Fruit fly (Drosophila melanogaster) whole organism, wandering third instar larva: ENCODE measurements around the gene Eip63E.

Source experiments
- Abd-B ChIP-seq: fragments of >200 bp; optimal IDR thresholded peaks from 2 replicates; lab custom pipeline; 2017; ENCODE audit warnings: missing biosample characterization, missing genetic modification characterization
- CG32264 ChIP-seq: fragments of 200-800 bp; sonication (Bioruptor generic); optimal IDR thresholded peaks from 2 replicates; lab custom pipeline; 2016; ENCODE audit warnings: missing biosample characterization, missing genetic modification characterization
- CG9705 ChIP-seq: fragments of 200-800 bp; sonication (Bioruptor generic); optimal IDR thresholded peaks from 2 replicates; lab custom pipeline; 2018; ENCODE audit warnings: missing biosample characterization, mild to moderate bottlenecking, missing genetic modification characterization
- CrebA ChIP-seq: fragments of 200-800 bp; sonication (Bioruptor generic); optimal IDR thresholded peaks from 2 replicates; lab custom pipeline; 2016; ENCODE audit warnings: missing biosample characterization, mild to moderate bottlenecking, missing genetic modification characterization, borderline replicate concordance
- Dfd ChIP-seq: fragments of >200 bp; optimal IDR thresholded peaks from 2 replicates; lab custom pipeline; 2017; ENCODE audit warnings: missing biosample characterization, missing genetic modification characterization
- Dif ChIP-seq: fragments of 200-275, 200-300 bp; sonication (Bioruptor generic); optimal IDR thresholded peaks from 2 replicates; lab custom pipeline; 2018; ENCODE audit warnings: missing biosample characterization, missing genetic modification characterization; ENCODE audit not compliant: partially characterized antibody
- GATAd ChIP-seq: sonication (Bioruptor generic); optimal IDR thresholded peaks from 2 replicates; lab custom pipeline; 2016; ENCODE audit warnings: missing biosample characterization, missing genetic modification characterization
- HLH106 ChIP-seq: fragments of 200-800 bp; optimal IDR thresholded peaks from 3 replicates; lab custom pipeline; 2019; ENCODE audit warnings: missing biosample characterization, mild to moderate bottlenecking, missing genetic modification characterization, moderate library complexity
- Hnf4 ChIP-seq: fragments of 200-800 bp; sonication (Bioruptor generic); optimal IDR thresholded peaks from 2 replicates; lab custom pipeline; 2016; ENCODE audit warnings: missing biosample characterization, mild to moderate bottlenecking, missing genetic modification characterization
- Hr78 ChIP-seq: fragments of >200 bp; optimal IDR thresholded peaks from 2 replicates; lab custom pipeline; 2017; ENCODE audit warnings: missing biosample characterization, missing genetic modification characterization
- Hr83 ChIP-seq: fragments of 200-300 bp; sonication (Bioruptor generic); optimal IDR thresholded peaks from 2 replicates; lab custom pipeline; 2016; ENCODE audit warnings: missing biosample characterization, mild to moderate bottlenecking, missing genetic modification characterization, moderate library complexity; ENCODE audit not compliant: poor library complexity, severe bottlenecking
- Jra ChIP-seq: sonication (Bioruptor generic); optimal IDR thresholded peaks from 2 replicates; lab custom pipeline; 2016; ENCODE audit warnings: missing biosample characterization, missing genetic modification characterization
- Mio ChIP-seq: sonication (Bioruptor generic); optimal IDR thresholded peaks from 2 replicates; lab custom pipeline; 2016; ENCODE audit warnings: missing biosample characterization, missing genetic modification characterization
- Myc ChIP-seq: fragments of >200 bp; optimal IDR thresholded peaks from 2 replicates; lab custom pipeline; 2017
- N ChIP-seq: fragments of >200 bp; optimal IDR thresholded peaks from 2 replicates; lab custom pipeline; 2018; ENCODE audit warnings: missing biosample characterization, missing external identifiers, missing genetic modification characterization
- OdsH ChIP-seq: fragments of 200-800 bp; sonication (Bioruptor generic); optimal IDR thresholded peaks from 2 replicates; lab custom pipeline; 2016; ENCODE audit warnings: missing biosample characterization, mild to moderate bottlenecking, missing genetic modification characterization
- Rel ChIP-seq, 2 experiments: fragments of 200-800 bp; sonication (Bioruptor generic) in 1 of 2; optimal IDR thresholded peaks; 2 replicates in 1 of 2; 3 replicates in 1 of 2; lab custom pipeline; 2016 to 2019; ENCODE audit warnings: mild to moderate bottlenecking in 2 of 2, missing biosample characterization in 2 of 2, missing genetic modification characterization in 2 of 2, moderate library complexity in 1 of 2
- Sp1 ChIP-seq: fragments of 200-800 bp; sonication (Bioruptor generic); optimal IDR thresholded peaks from 3 replicates; lab custom pipeline; 2019; ENCODE audit warnings: missing biosample characterization, mild to moderate bottlenecking, missing genetic modification characterization, moderate library complexity
- Vsx2 ChIP-seq: fragments of 200-300, 225-300 bp; sonication (Bioruptor generic); optimal IDR thresholded peaks from 2 replicates; lab custom pipeline; 2018; ENCODE audit warnings: missing biosample characterization, missing genetic modification characterization; ENCODE audit not compliant: partially characterized antibody
- br ChIP-seq: fragments of 200-800 bp; sonication (Bioruptor generic); optimal IDR thresholded peaks from 2 replicates; lab custom pipeline; 2016; ENCODE audit warnings: missing biosample characterization, missing genetic modification characterization
- brk ChIP-seq: fragments of 200-800 bp; sonication (Bioruptor generic); optimal IDR thresholded peaks from 2 replicates; lab custom pipeline; 2016; ENCODE audit warnings: missing biosample characterization, mild to moderate bottlenecking, missing genetic modification characterization
- dl ChIP-seq, 2 experiments: fragments of 175-275, 200-275 bp in 1 of 2; fragments of 200-275 bp in 1 of 2; sonication (Bioruptor generic); optimal IDR thresholded peaks; lab custom pipeline; 2018; ENCODE audit warnings: mild to moderate bottlenecking in 2 of 2, missing biosample characterization in 2 of 2, missing genetic modification characterization in 2 of 2, moderate library complexity in 2 of 2; ENCODE audit not compliant: partially characterized antibody in 2 of 2, insufficient read depth in 1 of 2
- dmrt93B ChIP-seq: fragments of 200-800 bp; sonication (Bioruptor generic); optimal IDR thresholded peaks from 2 replicates; lab custom pipeline; 2018; ENCODE audit warnings: missing biosample characterization, mild to moderate bottlenecking, missing genetic modification characterization
- dsf ChIP-seq: sonication (Bioruptor generic); optimal IDR thresholded peaks from 2 replicates; lab custom pipeline; 2016; ENCODE audit warnings: missing biosample characterization, missing genetic modification characterization, borderline replicate concordance
- ey ChIP-seq: fragments of 200-800 bp; sonication (Bioruptor generic); optimal IDR thresholded peaks from 2 replicates; lab custom pipeline; 2016; ENCODE audit warnings: missing biosample characterization, missing genetic modification characterization
- foxo ChIP-seq, 2 experiments: fragments of 200-800 bp; sonication (Bioruptor generic); optimal IDR thresholded peaks; 2 replicates in 1 of 2; 3 replicates in 1 of 2; lab custom pipeline; 2016 to 2017; ENCODE audit warnings: missing biosample characterization in 2 of 2, missing genetic modification characterization in 2 of 2
- fru ChIP-seq: fragments of 200-800 bp; sonication (Bioruptor generic); optimal IDR thresholded peaks from 3 replicates; lab custom pipeline; 2016; ENCODE audit warnings: missing biosample characterization, mild to moderate bottlenecking, missing genetic modification characterization
- h ChIP-seq: fragments of 200-800 bp; sonication (Bioruptor generic); optimal IDR thresholded peaks from 3 replicates; lab custom pipeline; 2016; ENCODE audit warnings: missing biosample characterization, mild to moderate bottlenecking, missing genetic modification characterization
- jim ChIP-seq: fragments of 175-275, 200-325 bp; sonication (Bioruptor generic); optimal IDR thresholded peaks from 2 replicates; lab custom pipeline; 2016; ENCODE audit warnings: missing biosample characterization, mild to moderate bottlenecking, missing genetic modification characterization
- lola ChIP-seq: fragments of >200 bp; optimal IDR thresholded peaks from 2 replicates; lab custom pipeline; 2017; ENCODE audit warnings: missing biosample characterization, missing genetic modification characterization
- pan ChIP-seq: fragments of >200 bp; optimal IDR thresholded peaks from 2 replicates; lab custom pipeline; 2017
- psq ChIP-seq: fragments of 200-800 bp; sonication (Bioruptor generic); optimal IDR thresholded peaks from 3 replicates; lab custom pipeline; 2017; ENCODE audit warnings: missing biosample characterization, mild to moderate bottlenecking, missing genetic modification characterization, moderate library complexity
- rgr ChIP-seq: fragments of 200-800 bp; sonication (Bioruptor generic); optimal IDR thresholded peaks from 3 replicates; lab custom pipeline; 2016; ENCODE audit warnings: missing biosample characterization, mild to moderate bottlenecking, missing genetic modification characterization
- sage ChIP-seq: fragments of 200-800 bp; sonication (Bioruptor generic); optimal IDR thresholded peaks from 2 replicates; lab custom pipeline; 2016; ENCODE audit warnings: missing biosample characterization, mild to moderate bottlenecking, missing genetic modification characterization
- sv ChIP-seq: fragments of 200-800 bp; sonication (Bioruptor generic); optimal IDR thresholded peaks from 3 replicates; lab custom pipeline; 2016; ENCODE audit warnings: missing biosample characterization, missing genetic modification characterization
- tai ChIP-seq: sonication (Bioruptor generic); optimal IDR thresholded peaks from 2 replicates; lab custom pipeline; 2016; ENCODE audit warnings: missing biosample characterization, missing genetic modification characterization
- usp ChIP-seq: fragments of >200 bp; optimal IDR thresholded peaks from 2 replicates; lab custom pipeline; 2017; ENCODE audit warnings: missing biosample characterization, missing genetic modification characterization
- woc ChIP-seq: sonication (Bioruptor generic); optimal IDR thresholded peaks from 2 replicates; lab custom pipeline; 2016; ENCODE audit warnings: missing biosample characterization, mild to moderate bottlenecking, missing genetic modification characterization

Eip63E gene

DNA sequence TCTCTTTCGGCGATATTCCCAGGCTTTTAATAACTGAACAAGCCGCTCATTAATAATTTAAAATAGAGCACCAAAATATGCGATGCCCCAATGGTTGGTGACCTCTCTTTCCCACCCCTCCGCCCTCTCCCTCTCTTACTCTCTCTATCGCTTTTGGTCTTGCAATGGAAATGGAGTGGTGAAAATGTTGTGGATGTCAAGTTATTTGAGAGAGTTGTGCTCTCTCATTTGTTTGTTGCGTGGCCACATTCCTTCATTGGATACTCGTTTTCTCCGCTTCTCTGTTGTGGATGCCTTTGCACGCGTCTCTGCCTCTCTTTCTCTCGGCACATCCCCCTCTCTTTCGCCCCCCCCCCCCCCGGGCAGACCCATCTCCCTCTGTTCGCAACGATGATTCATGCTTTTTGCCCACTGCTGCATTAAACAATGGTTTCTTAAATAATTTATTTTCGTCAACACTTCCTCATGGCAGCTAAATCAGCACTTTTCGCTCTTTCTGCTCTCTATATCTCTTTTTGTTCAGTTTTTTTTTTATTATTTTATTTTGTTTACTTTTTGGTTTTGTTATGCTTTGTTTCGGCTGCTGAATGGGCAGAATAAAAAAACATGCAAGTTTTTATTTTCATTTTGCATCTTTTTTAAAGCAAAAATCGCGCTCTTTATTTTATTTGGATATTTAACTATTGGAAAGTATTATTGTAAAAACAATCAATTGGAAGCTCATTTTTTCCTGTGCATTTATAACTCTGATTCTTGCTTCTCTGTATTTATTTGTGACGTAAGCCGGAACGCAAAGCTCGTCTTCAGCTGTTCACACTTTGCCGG, 27.2 kb downstream of the Eip63E start (continued):
- TF ChIP-seq OdsH, result peak; percentile 47
- TF ChIP-seq woc (GFP tag; lab: Kevin White, UChicago), result peak; percentile 37

dm6 chr3L:3543525-3543971, 28.0 kb downstream of the Eip63E start:
- peak; percentile 16 to 40 for TF ChIP-seq dl (GFP tag; optimal IDR thresholded peaks at IDR 0.05; lab: Kevin White, UChicago; ENCODE audit: insufficient read depth in 1 of 2, partially characterized antibody in 2 of 2)
- peak; percentile 57 for TF ChIP-seq Myc (lab: Kevin White, UChicago)
- TF ChIP-seq Hr83, result peak; percentile 2
- TF ChIP-seq Dfd (GFP tag; lab: Kevin White, UChicago), result peak; percentile 34
- TF ChIP-seq h, result peak; percentile 44
- TF ChIP-seq Hnf4 (GFP tag; lab: Kevin White, UChicago), result peak; percentile 22
- no peak for TF ChIP-seq Rel (GFP tag; optimal IDR thresholded peaks at IDR 0.05; lab: Kevin White, UChicago)
- peak; percentile 48 for TF ChIP-seq Rel (tag; optimal IDR thresholded peaks at IDR 0.05; lab: Kevin White, UChicago)
- TF ChIP-seq Dif, result peak; percentile 48
- TF ChIP-seq Vsx2 (GFP tag; lab: Kevin White, UChicago), result peak; percentile 5
- no peak for TF ChIP-seq sage
- peak; percentile 21 for TF ChIP-seq CG9705 (GFP tag; lab: Kevin White, UChicago)
- no peak for TF ChIP-seq brk (GFP tag; lab: Kevin White, UChicago)
- TF ChIP-seq GATAd (GFP tag; lab: Kevin White, UChicago), result no peak

dm6 chr3L:3544221-3544620, 28.7 kb downstream of the Eip63E start:
- TF ChIP-seq HLH106 (tag; lab: Kevin White, UChicago) (peak; percentile 12), woc (GFP tag; lab: Kevin White, UChicago) (peak; percentile 35), Mio (no peak), jim (GFP tag; lab: Kevin White, UChicago) (no peak), Dif (no peak), dl (GFP tag; optimal IDR thresholded peaks at IDR 0.05; lab: Kevin White, UChicago; ENCODE audit: insufficient read depth in 1 of 2, partially characterized antibody in 2 of 2) (no peak), pan (lab: Kevin White, UChicago) (no peak), rgr (peak; percentile 64), Hr83 (no peak), OdsH (peak; percentile 57), sv (GFP tag; lab: Kevin White, UChicago) (no peak), lola (GFP tag; lab: Kevin White, UChicago) (no peak), ey (peak; percentile 75), Abd-B (GFP tag; lab: Kevin White, UChicago) (no peak), brk (GFP tag; lab: Kevin White, UChicago) (peak; percentile 13), N (GFP tag; lab: Kevin White, UChicago) (no peak), Dfd (GFP tag; lab: Kevin White, UChicago) (no peak), fru (GFP tag; lab: Kevin White, UChicago) (peak; percentile 56), Vsx2 (GFP tag; lab: Kevin White, UChicago) (no peak), Jra (GFP tag; lab: Kevin White, UChicago) (peak; percentile 23), Myc (lab: Kevin White, UChicago) (no peak), CG32264 (GFP tag; lab: Kevin White, UChicago) (no peak), dmrt93B (no peak), dsf (GFP tag; lab: Kevin White, UChicago) (no peak), usp (GFP tag; lab: Kevin White, UChicago) (no peak), tai (GFP tag; lab: Kevin White, UChicago) (peak; percentile 43), foxo (GFP tag; optimal IDR thresholded peaks at IDR 0.05; lab: Kevin White, UChicago) (peak in 1 of 2 experiments; percentile 49), CG9705 (GFP tag; lab: Kevin White, UChicago) (no peak), GATAd (GFP tag; lab: Kevin White, UChicago) (no peak), Hnf4 (GFP tag; lab: Kevin White, UChicago) (peak; percentile 20), CrebA (GFP tag; lab: Kevin White, UChicago) (no peak), br (GFP tag; lab: Kevin White, UChicago) (peak; percentile 45), psq (peak; percentile 55), Hr78 (GFP tag; lab: Kevin White, UChicago) (no peak), h (peak; percentile 39), sage (no peak), Rel (GFP tag; optimal IDR thresholded peaks at IDR 0.05; lab: Kevin White, UChicago) (no peak), Rel (tag; optimal IDR thresholded peaks at IDR 0.05; lab: Kevin White, UChicago) (no peak), Sp1 (peak; percentile 53)
